Fruit fly (Drosophila melanogaster): Measurements from ENCODE around the gene CG18628.
A peak's percentile ranks its signal among the peaks of the same experiment; 100 is the strongest.

CG18628 gene

DNA sequence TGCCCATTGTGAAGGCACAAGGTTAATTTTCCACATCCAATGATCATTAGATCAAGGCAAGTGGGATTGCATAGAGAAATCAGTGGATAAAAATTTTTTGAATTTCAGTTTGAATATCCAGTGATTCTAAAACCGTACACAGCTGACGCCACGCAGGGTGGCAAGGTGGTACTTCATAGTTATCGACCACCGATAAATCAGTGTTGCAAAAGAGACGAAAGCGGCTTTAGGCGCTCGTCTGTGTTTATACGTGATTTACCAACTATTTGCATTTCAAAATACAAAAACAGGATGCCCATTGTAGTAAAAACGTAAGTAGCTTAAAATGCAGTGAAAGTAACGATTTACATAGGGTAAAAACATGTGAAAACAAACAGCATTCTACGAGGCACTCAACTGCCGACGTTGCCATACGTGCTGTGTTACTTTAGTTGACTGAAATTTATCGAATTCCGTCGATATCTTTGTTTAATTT lies 8.6 kb upstream of the CG18628 start, which contains the start of the genes CG42535, CG34001 and hay (continued):
- no peak for TF ChIP-seq lmd (GFP tag; IDR thresholded peaks at IDR 0.05)
- TF ChIP-seq zen (tag; optimal IDR thresholded peaks at IDR 0.05) = peak; percentile 13
- no peak for TF ChIP-seq CG4404 (GFP tag; IDR thresholded peaks at IDR 0.05)
- TF ChIP-seq sens (GFP tag) = peak; percentile 87
- TF ChIP-seq pita (GFP tag; optimal IDR thresholded peaks at IDR 0.05) = no peak
- no peak for TF ChIP-seq CG18764 (GFP tag; optimal IDR thresholded peaks at IDR 0.05)
- no peak for TF ChIP-seq ken (GFP tag; IDR thresholded peaks at IDR 0.05)
- no peak for TF ChIP-seq CG1603 (tag; optimal IDR thresholded peaks at IDR 0.05)
- TF ChIP-seq CG17328 (GFP tag; IDR thresholded peaks at IDR 0.05) = no peak
- no peak for TF ChIP-seq CG12236 (GFP tag; optimal IDR thresholded peaks at IDR 0.05)
- peak; percentile 54 for TF ChIP-seq CG12659 (GFP tag; optimal IDR thresholded peaks at IDR 0.05)
- no peak for TF ChIP-seq Gug (GFP tag; IDR thresholded peaks at IDR 0.05)
- TF ChIP-seq pzg (GFP tag; optimal IDR thresholded peaks at IDR 0.05) = peak; percentile 77
- TF ChIP-seq sd (tag; optimal IDR thresholded peaks at IDR 0.05) = peak; percentile 77
- no peak for TF ChIP-seq nerfin-2 (GFP tag; IDR thresholded peaks at IDR 0.05; ENCODE audit: partially characterized antibody)
- no peak for TF ChIP-seq dati (GFP tag; IDR thresholded peaks at IDR 0.05)
- TF ChIP-seq CG13287 (GFP tag; IDR thresholded peaks at IDR 0.05; ENCODE audit: partially characterized antibody) = peak; percentile 50; the same call in 1 of the 2 replicates
- TF ChIP-seq tgo (GFP tag; IDR thresholded peaks at IDR 0.05) = no peak
- TF ChIP-seq bsh (GFP tag; optimal IDR thresholded peaks at IDR 0.05) = no peak
- no peak for TF ChIP-seq cwo (GFP tag; optimal IDR thresholded peaks at IDR 0.05)
- no peak for TF ChIP-seq Sox102F (GFP tag; optimal IDR thresholded peaks at IDR 0.05)
- TF ChIP-seq CG3847 (GFP tag; IDR thresholded peaks at IDR 0.05) = peak; percentile 64
- no peak for TF ChIP-seq ind (GFP tag; optimal IDR thresholded peaks at IDR 0.05)
- peak in 1 of 3 experiments; percentile 6 for TF ChIP-seq Stat92E (GFP tag; optimal IDR thresholded peaks at IDR 0.05)
- no peak for TF ChIP-seq abd-A (tag; optimal IDR thresholded peaks at IDR 0.05)
- no peak for TF ChIP-seq CG18262 (tag; optimal IDR thresholded peaks at IDR 0.05)
- TF ChIP-seq CG8281 (tag; optimal IDR thresholded peaks at IDR 0.05) = no peak
- TF ChIP-seq CG15601 (tag; optimal IDR thresholded peaks at IDR 0.05) = peak; percentile 12
- TF ChIP-seq CG12391 (tag; optimal IDR thresholded peaks at IDR 0.05) = peak; percentile 7
- no peak for TF ChIP-seq Dll (GFP tag; IDR thresholded peaks at IDR 0.05; ENCODE audit: partially characterized antibody)
- TF ChIP-seq ems (GFP tag; optimal IDR thresholded peaks at IDR 0.05) = no peak
- no peak for TF ChIP-seq NFAT (GFP tag; IDR thresholded peaks at IDR 0.05)
- TF ChIP-seq Hey (tag; optimal IDR thresholded peaks at IDR 0.05) = no peak
- TF ChIP-seq br (optimal IDR thresholded peaks at IDR 0.05) = no peak
- TF ChIP-seq CG11695 (GFP tag; IDR thresholded peaks at IDR 0.05) = no peak
- no peak for TF ChIP-seq gcm2 (GFP tag; optimal IDR thresholded peaks at IDR 0.05)
- peak in 1 of 2 experiments; percentile 6 for TF ChIP-seq tll (GFP tag; optimal IDR thresholded peaks at IDR 0.05)
- no peak for TF ChIP-seq CG1529 (GFP tag; optimal IDR thresholded peaks at IDR 0.05)
- TF ChIP-seq hb (GFP tag; IDR thresholded peaks at IDR 0.05; ENCODE audit: partially characterized antibody) = no peak
- peak; percentile 35 for TF ChIP-seq HLH54F (GFP tag; optimal IDR thresholded peaks at IDR 0.05)
- TF ChIP-seq CG7372 (GFP tag; IDR thresholded peaks at IDR 0.05) = no peak
- peak; percentile 4 for TF ChIP-seq twi (tag; optimal IDR thresholded peaks at IDR 0.05)
- TF ChIP-seq CG6854 (GFP tag; optimal IDR thresholded peaks at IDR 0.05) = no peak
- 0 out of 3 replicates have a peak, but pooled peaks have one; percentile 20 for TF ChIP-seq CG6791 (GFP tag; IDR thresholded peaks at IDR 0.05; ENCODE audit: partially characterized antibody)
- no peak for TF ChIP-seq da (GFP tag; optimal IDR thresholded peaks at IDR 0.05)
- TF ChIP-seq MBD-R2 (GFP tag; IDR thresholded peaks at IDR 0.05) = peak; percentile 63
- no peak for TF ChIP-seq HLHmδ (GFP tag; optimal IDR thresholded peaks at IDR 0.05)
- TF ChIP-seq chn (GFP tag; optimal IDR thresholded peaks at IDR 0.05) = no peak
- TF ChIP-seq corto (GFP tag; optimal IDR thresholded peaks at IDR 0.05) = no peak
- no peak for TF ChIP-seq ase (GFP tag; IDR thresholded peaks at IDR 0.05)
- peak; percentile 95 for TF ChIP-seq Myb (GFP tag; optimal IDR thresholded peaks at IDR 0.05)
